Fruit fly (Drosophila melanogaster): ENCODE measurements around the gene Edg84A.

Gene Edg84A

DNA sequence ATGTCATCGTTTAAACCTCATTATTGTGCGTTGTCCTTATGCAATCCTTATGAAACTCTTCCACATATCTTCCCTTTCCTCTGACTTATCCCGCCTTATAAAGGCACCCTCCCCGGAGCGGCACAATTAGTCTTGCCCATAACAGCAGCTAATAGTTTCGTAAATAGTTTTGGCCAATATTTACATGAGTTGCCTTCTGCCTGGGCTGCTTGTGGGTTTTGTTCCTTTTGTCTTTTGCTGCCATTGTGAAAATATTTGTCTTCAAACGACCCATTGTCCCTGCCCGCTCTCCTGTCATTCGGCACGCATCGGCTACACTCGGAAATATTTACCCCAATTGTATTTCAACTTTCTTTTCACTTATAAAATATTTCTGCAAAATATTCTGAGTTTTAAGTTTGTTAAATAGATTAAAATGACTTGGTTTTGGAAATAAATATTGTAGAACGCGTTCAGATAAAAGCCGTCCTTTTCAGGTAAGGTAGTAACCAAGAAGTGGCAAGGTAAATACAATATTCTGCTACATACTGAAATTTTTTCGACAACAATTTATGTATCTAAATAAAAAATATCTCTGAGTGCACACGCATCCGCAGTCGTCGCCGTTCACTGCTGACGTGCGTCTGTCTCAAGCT, 39.4 kb downstream of the Edg84A start (continued):
- no peak for TF ChIP-seq CG9139 (GFP tag; optimal IDR thresholded peaks at IDR 0.05)
- no peak for TF ChIP-seq Sox102F (GFP tag; optimal IDR thresholded peaks at IDR 0.05)
- TF ChIP-seq Blimp-1 (GFP tag; optimal IDR thresholded peaks at IDR 0.05) = no peak
- TF ChIP-seq fd59A (GFP tag; optimal IDR thresholded peaks at IDR 0.05) = no peak
- no peak for TF ChIP-seq Gug (GFP tag; IDR thresholded peaks at IDR 0.05)
- TF ChIP-seq eg (GFP tag; IDR thresholded peaks at IDR 0.05) = no peak
- TF ChIP-seq CG31627 (GFP tag; optimal IDR thresholded peaks at IDR 0.05) = no peak
- TF ChIP-seq CG3919 (GFP tag; optimal IDR thresholded peaks at IDR 0.05) = peak; percentile 1
- TF ChIP-seq net (GFP tag; optimal IDR thresholded peaks at IDR 0.05) = no peak
- no peak for TF ChIP-seq acj6 (GFP tag; optimal IDR thresholded peaks at IDR 0.05)
- no peak for TF ChIP-seq cyc (GFP tag; optimal IDR thresholded peaks at IDR 0.05)
- TF ChIP-seq CG11762 (GFP tag; optimal IDR thresholded peaks at IDR 0.05; ENCODE audit: insufficient read depth) = no peak
- no peak for TF ChIP-seq OdsH (GFP tag; optimal IDR thresholded peaks at IDR 0.05)
- TF ChIP-seq achi (GFP tag; optimal IDR thresholded peaks at IDR 0.05) = peak; percentile 12
- no peak for TF ChIP-seq ss (GFP tag; optimal IDR thresholded peaks at IDR 0.05)
- TF ChIP-seq CG16779 (tag; optimal IDR thresholded peaks at IDR 0.05) = no peak
- TF ChIP-seq Sox14 (GFP tag; optimal IDR thresholded peaks at IDR 0.05) = no peak
- no peak for TF ChIP-seq CG11294 (GFP tag; IDR thresholded peaks at IDR 0.05)
- TF ChIP-seq Hr39 (GFP tag; optimal IDR thresholded peaks at IDR 0.05) = no peak
- no peak for TF ChIP-seq dsx (GFP tag; optimal IDR thresholded peaks at IDR 0.05; ENCODE audit: poor library complexity, severe bottlenecking)

DNA sequence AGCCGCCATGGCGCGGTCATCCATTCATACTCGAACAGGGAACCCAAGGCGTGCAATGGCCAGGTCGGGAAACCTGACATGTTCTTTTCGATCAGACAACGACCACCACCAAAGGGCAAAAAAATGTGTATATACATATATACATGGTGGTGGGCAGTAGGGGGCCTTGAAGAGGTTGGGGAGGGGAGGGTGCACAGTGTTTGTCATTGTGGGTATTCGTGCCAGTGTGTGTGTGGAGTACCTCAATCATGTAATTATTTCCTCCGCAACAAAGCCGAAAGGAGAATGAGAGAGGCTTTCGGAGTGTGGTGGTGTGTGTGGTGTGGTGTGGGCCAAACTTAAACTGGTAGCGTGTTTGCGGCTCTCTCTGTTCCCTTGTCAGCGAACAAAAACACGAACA, 41.9 kb downstream of the Edg84A start:
- peak in 1 of 2 experiments; percentile 62 for TF ChIP-seq ss (GFP tag; optimal IDR thresholded peaks at IDR 0.05)
- TF ChIP-seq Met (GFP tag; optimal IDR thresholded peaks at IDR 0.05) = no peak
